Worm (Caenorhabditis elegans) whole organism, L4 larva: ENCODE data around the gene inso-1.

ENCODE experiments used
- hlh-30 ChIP-seq: sonication (generic microtip); optimal IDR thresholded peaks from 2 replicates; lab custom pipeline; 2017; ENCODE audit warnings: antibody characterized with exemption, mild to moderate bottlenecking, missing genetic modification characterization, missing compliant biosample characterization; ENCODE audit not compliant: insufficient read depth
- pqm-1 ChIP-seq: sonication (generic microtip); optimal IDR thresholded peaks from 2 replicates; lab custom pipeline; 2017; ENCODE audit warnings: missing biosample characterization, missing genetic modification characterization
- unc-62 ChIP-seq, 3 experiments: fragments of 150-350 bp in 1 of 3; sonication (generic microtip); optimal IDR thresholded peaks in 2 of 3; peaks in 1 of 3; 1 replicate in 1 of 3; 2 replicates in 2 of 3; lab custom pipeline; 2014 to 2017; ENCODE audit warnings: missing biosample characterization in 3 of 3, missing genetic modification characterization in 3 of 3, missing genetic modification reagents in 3 of 3, missing genotype in 1 of 3

- TF ChIP-seq unc-62 (GFP tag; optimal IDR thresholded peaks at IDR 0.05 in 1 of 2; lab: Kevin White, UChicago) (no peak), unc-62 (tag; optimal IDR thresholded peaks at IDR 0.05; lab: Kevin White, UChicago) (no peak), hlh-30 (tag; lab: Kevin White, UChicago) (no peak), pqm-1 (tag; lab: Kevin White, UChicago) (no peak)
Measured at ce11 chrX:1257668-1258067, 42.3 kb upstream of the inso-1 start.
